Fruit fly (Drosophila melanogaster) Kc167 (cell line): ENCODE measurements around the gene CG15643.

Experiments used
- Myc ChIP-seq: fragments of >200 bp; optimal IDR thresholded peaks from 2 replicates; lab custom pipeline; 2017; ENCODE audit warnings: missing external identifiers
- Sin3A ChIP-seq: fragments of >200 bp; optimal IDR thresholded peaks from 2 replicates; lab custom pipeline; 2018; ENCODE audit warnings: missing external identifiers
- h ChIP-seq: fragments of >200 bp; optimal IDR thresholded peaks from 3 replicates; lab custom pipeline; 2018; ENCODE audit warnings: missing external identifiers
- insv ChIP-seq: fragments of >200 bp; optimal IDR thresholded peaks from 3 replicates; lab custom pipeline; 2018; ENCODE audit warnings: missing external identifiers
- psq ChIP-seq: fragments of >200 bp; optimal IDR thresholded peaks from 2 replicates; lab custom pipeline; 2017; ENCODE audit warnings: missing external identifiers
- ttk ChIP-seq: sonication (Bioruptor generic); optimal IDR thresholded peaks from 2 replicates; lab custom pipeline; 2017; ENCODE audit warnings: missing external identifiers

dm6 chrX:15583842-15584441 lies 12.0 kb upstream of the CG15643 start:
- peak; percentile 96 for TF ChIP-seq ttk (lab: Kevin White, UChicago)
- TF ChIP-seq insv (lab: Kevin White, UChicago), result no peak
- no peak for TF ChIP-seq psq
- no peak for TF ChIP-seq h
- TF ChIP-seq Myc (lab: Kevin White, UChicago), result no peak
- TF ChIP-seq Sin3A (lab: Kevin White, UChicago), result no peak
